Worm (Caenorhabditis elegans): ENCODE results near the gene R11D1.3.

ce11 chrV:12679292-12679691, 32.6 kb downstream of the R11D1.3 start:
- TF ChIP-seq ama-1 (optimal IDR thresholded peaks at IDR 0.05) (no peak), snpc-4 (tag; optimal IDR thresholded peaks at IDR 0.05) (no peak), nhr-12 (tag; optimal IDR thresholded peaks at IDR 0.05) (no peak), nhr-76 (tag; optimal IDR thresholded peaks at IDR 0.05) (no peak), R02D3.7 (tag; optimal IDR thresholded peaks at IDR 0.05) (no peak), ceh-28 (tag; optimal IDR thresholded peaks at IDR 0.05) (no peak), skn-1 (tag; optimal IDR thresholded peaks at IDR 0.05) (no peak)
